Worm (Caenorhabditis elegans) whole organism, L3 larva: ENCODE results near the gene C44F1.1.

Experiments
- R02D3.7 ChIP-seq: fragments of 150-350 bp; optimal IDR thresholded peaks from 2 replicates; lab custom pipeline; 2014; ENCODE audit warnings: missing biosample characterization, missing genetic modification characterization
- ZK546.5 ChIP-seq: sonication (generic microtip); optimal IDR thresholded peaks from 2 replicates; lab custom pipeline; 2017; ENCODE audit warnings: missing biosample characterization, missing genetic modification characterization
- aly-2 ChIP-seq: fragments of 150-350 bp; optimal IDR thresholded peaks from 2 replicates; lab custom pipeline; 2014; ENCODE audit warnings: missing biosample characterization, missing genetic modification characterization
- ama-1 ChIP-seq: fragments of 150-350 bp; optimal IDR thresholded peaks from 2 replicates; lab custom pipeline; 2018
- ceh-16 ChIP-seq: sonication (generic microtip); optimal IDR thresholded peaks from 2 replicates; lab custom pipeline; 2017; ENCODE audit warnings: missing biosample characterization, missing genetic modification characterization
- ceh-82 ChIP-seq: fragments of 150-350 bp; optimal IDR thresholded peaks from 2 replicates; lab custom pipeline; 2014; ENCODE audit warnings: missing biosample characterization, missing genetic modification characterization
- ceh-9 ChIP-seq: sonication (generic microtip); optimal IDR thresholded peaks from 2 replicates; lab custom pipeline; 2018; ENCODE audit warnings: missing biosample characterization, missing genetic modification characterization
- daf-12 ChIP-seq: fragments of 150-350 bp; optimal IDR thresholded peaks from 2 replicates; lab custom pipeline; 2014; ENCODE audit warnings: missing biosample characterization, missing genetic modification reagents, missing genetic modification characterization
- egl-5 ChIP-seq: fragments of 150-350 bp; optimal IDR thresholded peaks from 2 replicates; lab custom pipeline; 2017; ENCODE audit warnings: missing biosample characterization, missing genetic modification reagents, missing genetic modification characterization, inconsistent platforms
- elt-2 ChIP-seq: sonication (generic microtip); optimal IDR thresholded peaks from 2 replicates; lab custom pipeline; 2016; ENCODE audit warnings: missing genetic modification reagents, mild to moderate bottlenecking, missing genetic modification characterization, missing compliant biosample characterization
- eor-1 ChIP-seq, 2 experiments: fragments of 150-350 bp; optimal IDR thresholded peaks; 2 replicates each; lab custom pipeline; 2014 to 2018; ENCODE audit warnings: missing biosample characterization in 2 of 2, missing genetic modification characterization in 2 of 2
- fkh-2 ChIP-seq: fragments of 150-350 bp; optimal IDR thresholded peaks from 2 replicates; lab custom pipeline; 2014; ENCODE audit warnings: missing biosample characterization, missing genetic modification reagents, missing genetic modification characterization
- fos-1 ChIP-seq: fragments of 150-350 bp; optimal IDR thresholded peaks from 2 replicates; lab custom pipeline; 2014; ENCODE audit warnings: missing biosample characterization, missing genetic modification characterization
- jun-1 ChIP-seq: fragments of 150-350 bp; optimal IDR thresholded peaks from 2 replicates; lab custom pipeline; 2014; ENCODE audit warnings: missing biosample characterization, missing genetic modification reagents, missing genetic modification characterization
- lin-15B ChIP-seq: fragments of 150-350 bp; optimal IDR thresholded peaks from 2 replicates; lab custom pipeline; 2014; ENCODE audit warnings: missing biosample characterization, missing genetic modification characterization
- lin-39 ChIP-seq: fragments of 150-350 bp; optimal IDR thresholded peaks from 2 replicates; lab custom pipeline; 2018; ENCODE audit warnings: missing biosample characterization, missing genetic modification reagents, missing genetic modification characterization
- mml-1 ChIP-seq: fragments of 150-350 bp; sonication (generic microtip); optimal IDR thresholded peaks from 3 replicates; lab custom pipeline; 2014; ENCODE audit warnings: missing biosample characterization, missing genetic modification characterization
- nfya-1 ChIP-seq: sonication (generic microtip); optimal IDR thresholded peaks from 2 replicates; lab custom pipeline; 2017; ENCODE audit warnings: missing genetic modification characterization, mild to moderate bottlenecking, missing compliant biosample characterization, antibody characterized with exemption, moderate library complexity; ENCODE audit not compliant: insufficient read depth
- nhr-11 ChIP-seq: fragments of 150-350 bp; optimal IDR thresholded peaks from 2 replicates; lab custom pipeline; 2014; ENCODE audit warnings: missing biosample characterization, missing genetic modification characterization
- nhr-25 ChIP-seq: sonication (generic microtip); optimal IDR thresholded peaks from 2 replicates; lab custom pipeline; 2017; ENCODE audit warnings: missing biosample characterization, missing genetic modification characterization
- nhr-28 ChIP-seq: fragments of 150-350 bp; optimal IDR thresholded peaks from 2 replicates; lab custom pipeline; 2014; ENCODE audit warnings: missing biosample characterization, missing genetic modification characterization
- nhr-43 ChIP-seq: sonication (generic microtip); optimal IDR thresholded peaks from 2 replicates; lab custom pipeline; 2016; ENCODE audit warnings: mild to moderate bottlenecking, missing genetic modification characterization, missing compliant biosample characterization; ENCODE audit not compliant: poor library complexity, severe bottlenecking
- nhr-67 ChIP-seq: fragments of 150-350 bp; optimal IDR thresholded peaks from 2 replicates; lab custom pipeline; 2014; ENCODE audit warnings: missing biosample characterization, missing genetic modification characterization
- nhr-76 ChIP-seq: fragments of 150-350 bp; sonication (generic microtip); optimal IDR thresholded peaks from 5 replicates; lab custom pipeline; 2014; ENCODE audit warnings: missing biosample characterization, missing genetic modification characterization
- nhr-77 ChIP-seq: fragments of 150-350 bp; optimal IDR thresholded peaks from 2 replicates; lab custom pipeline; 2014; ENCODE audit warnings: missing biosample characterization, missing genetic modification characterization
- pha-4 ChIP-seq: fragments of 150-350 bp; optimal IDR thresholded peaks from 2 replicates; lab custom pipeline; 2014; ENCODE audit warnings: missing biosample characterization, missing genetic modification reagents, missing genetic modification characterization
- pqm-1 ChIP-seq: fragments of 150-350 bp; optimal IDR thresholded peaks from 2 replicates; lab custom pipeline; 2017; ENCODE audit warnings: missing biosample characterization, missing genetic modification characterization, inconsistent platforms
- sea-2 ChIP-seq: fragments of 150-350 bp; sonication (generic microtip); optimal IDR thresholded peaks from 4 replicates; lab custom pipeline; 2014; ENCODE audit warnings: missing biosample characterization, missing genetic modification reagents, missing genetic modification characterization
- skn-1 ChIP-seq: fragments of 150-350 bp; optimal IDR thresholded peaks from 2 replicates; lab custom pipeline; 2014; ENCODE audit warnings: missing biosample characterization, missing genetic modification characterization
- snpc-4 ChIP-seq: fragments of 150-350 bp; optimal IDR thresholded peaks from 2 replicates; lab custom pipeline; 2014; ENCODE audit warnings: missing biosample characterization, missing genetic modification characterization
- tbx-2 ChIP-seq: sonication (generic microtip); optimal IDR thresholded peaks from 2 replicates; lab custom pipeline; 2016; ENCODE audit warnings: mild to moderate bottlenecking, missing genetic modification characterization, missing compliant biosample characterization
- unc-39 ChIP-seq: sonication (generic microtip); optimal IDR thresholded peaks from 4 replicates; lab custom pipeline; 2017; ENCODE audit warnings: missing biosample characterization, missing genetic modification characterization
- unc-62 ChIP-seq: fragments of 150-350 bp; sonication (generic microtip); optimal IDR thresholded peaks from 4 replicates; lab custom pipeline; 2014; ENCODE audit warnings: missing biosample characterization, missing genetic modification reagents, missing genetic modification characterization
- ztf-11 ChIP-seq: fragments of 150-350 bp; optimal IDR thresholded peaks from 2 replicates; lab custom pipeline; 2014; ENCODE audit warnings: missing biosample characterization, missing genetic modification characterization
- ztf-4 ChIP-seq: fragments of 150-350 bp; optimal IDR thresholded peaks from 2 replicates; lab custom pipeline; 2014; ENCODE audit warnings: missing biosample characterization, missing genetic modification characterization

The C44F1.1 gene

DNA sequence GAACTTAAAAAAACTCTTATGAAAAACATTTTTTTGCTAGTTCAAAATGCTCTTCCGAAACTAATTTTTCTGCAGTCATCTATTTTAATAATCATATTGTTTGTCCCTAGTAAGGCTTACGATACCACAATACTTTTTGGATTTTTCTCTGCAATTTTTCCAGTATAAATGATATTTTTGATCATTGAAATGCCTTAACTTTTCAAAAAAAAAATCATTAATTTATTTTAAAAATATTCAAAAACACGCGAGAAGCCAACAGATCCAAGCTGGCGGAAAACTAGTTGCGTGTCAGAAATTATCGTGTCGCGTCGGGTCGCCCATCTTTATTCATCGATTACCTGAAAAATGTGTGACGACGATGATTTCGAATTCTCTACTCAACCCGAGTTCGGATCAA is 2.8 kb upstream of the C44F1.1 start, which contains the start of gene gmeb-3:
Gene gmeb-3, plus strand, starts transcription at position 301 of the 400 bp plus-strand sequence.
- no peak for TF ChIP-seq egl-5 (tag; lab: Kevin White, UChicago)
- TF ChIP-seq nhr-25 (tag; lab: Kevin White, UChicago) = no peak
- TF ChIP-seq nhr-43 (tag; lab: Kevin White, UChicago) = no peak
- TF ChIP-seq ZK546.5 (tag; lab: Kevin White, UChicago) = no peak
- no peak for TF ChIP-seq ztf-11
- TF ChIP-seq skn-1 (tag; lab: Kevin White, UChicago) = no peak
- no peak for TF ChIP-seq jun-1 (tag; lab: Kevin White, UChicago)
- no peak for TF ChIP-seq ceh-82 (tag; lab: Kevin White, UChicago)
- no peak for TF ChIP-seq nhr-77 (tag; lab: Kevin White, UChicago)
- no peak for TF ChIP-seq nhr-28 (tag; lab: Kevin White, UChicago)

DNA sequence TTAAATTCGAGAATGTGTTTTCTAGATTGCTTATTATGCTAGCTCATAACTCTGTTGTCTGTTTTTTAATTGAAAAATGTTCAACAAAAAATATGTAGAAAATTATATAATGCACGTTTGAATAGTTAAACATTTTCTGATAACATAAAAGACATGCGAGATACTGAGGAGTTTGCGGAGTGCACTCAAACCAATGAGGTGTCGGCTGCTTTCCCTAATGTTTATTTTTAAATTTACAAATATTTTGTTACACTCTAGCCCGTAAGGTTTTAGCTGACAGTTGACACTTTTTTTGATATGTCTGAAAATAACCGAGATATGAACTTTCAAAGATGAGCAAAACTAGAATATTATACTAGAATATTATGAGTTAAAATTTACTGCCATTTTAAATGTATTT is 776 bp downstream of the C44F1.1 start:
- TF ChIP-seq snpc-4 = peak; percentile 34
- TF ChIP-seq eor-1 (tag; optimal IDR thresholded peaks at IDR 0.05; lab: Kevin White, UChicago) = no peak

DNA sequence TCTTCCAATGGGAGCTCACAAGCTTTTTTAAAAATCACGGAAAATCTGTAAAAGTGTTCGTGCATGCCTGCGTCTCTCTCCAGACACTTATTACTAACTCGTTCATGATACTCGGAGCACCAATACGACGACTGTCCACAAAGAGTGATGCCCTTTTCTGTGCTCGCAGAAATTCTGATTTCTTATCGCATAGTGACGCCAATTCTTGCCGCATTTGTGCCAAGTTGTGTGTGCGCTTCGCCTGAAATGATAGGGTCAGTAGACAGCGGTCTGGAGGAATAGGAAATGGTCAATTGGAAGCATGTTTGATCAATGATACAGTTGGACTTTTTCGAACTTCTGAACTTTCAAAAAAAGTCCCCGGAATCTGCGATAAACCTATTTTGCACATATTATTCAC is 1.3 kb downstream of the C44F1.1 start:
- peak; percentile 66 for TF ChIP-seq elt-2 (tag; lab: Kevin White, UChicago)
- no peak for TF ChIP-seq fos-1 (tag; lab: Kevin White, UChicago)
- TF ChIP-seq eor-1 (tag; optimal IDR thresholded peaks at IDR 0.05; lab: Kevin White, UChicago) = no peak
- no peak for TF ChIP-seq egl-5 (tag; lab: Kevin White, UChicago)
- TF ChIP-seq pqm-1 (tag; lab: Kevin White, UChicago) = peak; percentile 66
- no peak for TF ChIP-seq sea-2
- no peak for TF ChIP-seq skn-1 (tag; lab: Kevin White, UChicago)
- no peak for TF ChIP-seq nhr-67

DNA sequence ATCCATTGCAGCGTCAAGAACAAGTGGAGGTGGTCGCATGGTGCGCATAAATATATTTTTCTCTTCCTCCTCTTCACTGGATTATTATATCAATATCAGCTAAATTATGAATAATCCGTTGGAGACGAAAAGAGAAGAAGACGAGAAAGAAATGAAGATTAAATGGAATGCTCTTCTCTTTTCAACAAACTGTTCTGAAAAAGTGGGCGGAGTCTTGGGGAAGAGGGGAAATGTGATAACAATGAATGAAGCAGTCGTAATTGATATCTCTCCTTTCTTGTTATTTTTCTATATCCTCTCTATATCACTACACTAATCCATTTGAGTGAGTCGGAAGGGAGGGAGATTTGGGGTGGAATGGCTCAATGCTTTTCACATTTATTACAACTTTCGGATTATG is 6.0 kb downstream of the C44F1.1 start, which contains the start of gene arcp-1:
Gene arcp-1, minus strand, starts transcription at position 101 of the 400 bp plus-strand sequence.
- TF ChIP-seq ztf-4 (tag; lab: Kevin White, UChicago) (no peak), egl-5 (tag; lab: Kevin White, UChicago) (no peak)

DNA sequence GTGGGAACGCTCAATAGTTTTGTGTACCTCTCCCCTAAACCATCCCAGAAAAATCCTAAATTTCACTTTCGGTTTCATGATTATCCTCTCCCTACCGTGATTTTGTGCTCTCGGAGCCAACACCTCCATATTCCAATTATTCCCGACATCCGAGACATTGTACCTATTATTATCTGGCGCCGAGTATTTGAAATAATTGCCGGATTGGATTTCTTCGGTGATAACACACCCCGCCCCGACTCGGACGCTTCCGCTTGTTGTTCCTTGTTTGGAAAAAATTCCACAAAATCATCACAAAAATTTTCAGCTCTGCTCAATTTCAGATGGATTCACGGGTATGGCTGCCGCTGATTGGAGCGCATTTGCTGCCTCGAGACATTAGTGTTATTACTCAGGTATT is 20.2 kb downstream of the C44F1.1 start, which contains the start of gene lin-48:
Gene lin-48, plus strand, starts transcription at position 301 of the 400 bp plus-strand sequence.
- TF ChIP-seq lin-15B (tag; lab: Kevin White, UChicago) = no peak
- no peak for TF ChIP-seq ZK546.5 (tag; lab: Kevin White, UChicago)
- no peak for TF ChIP-seq ztf-11
- TF ChIP-seq R02D3.7 (tag; lab: Kevin White, UChicago) = no peak
- TF ChIP-seq pqm-1 (tag; lab: Kevin White, UChicago) = no peak
- no peak for TF ChIP-seq mml-1
- TF ChIP-seq nhr-77 (tag; lab: Kevin White, UChicago) = no peak
- TF ChIP-seq ceh-9 (tag; lab: Kevin White, UChicago) = no peak
- TF ChIP-seq fos-1 (tag; lab: Kevin White, UChicago) = no peak
- no peak for TF ChIP-seq nhr-11 (tag; lab: Kevin White, UChicago)
- TF ChIP-seq lin-39 (tag; lab: Kevin White, UChicago) = no peak
- TF ChIP-seq fkh-2 (tag; lab: Kevin White, UChicago) = no peak
- no peak for TF ChIP-seq unc-62 (GFP tag; lab: Kevin White, UChicago)
- no peak for TF ChIP-seq skn-1 (tag; lab: Kevin White, UChicago)
- no peak for TF ChIP-seq ceh-82 (tag; lab: Kevin White, UChicago)
- TF ChIP-seq ceh-16 (tag; lab: Kevin White, UChicago) = no peak
- TF ChIP-seq unc-39 = no peak
- no peak for TF ChIP-seq nhr-76 (tag; lab: Kevin White, UChicago)
- TF ChIP-seq nfya-1 = no peak

DNA sequence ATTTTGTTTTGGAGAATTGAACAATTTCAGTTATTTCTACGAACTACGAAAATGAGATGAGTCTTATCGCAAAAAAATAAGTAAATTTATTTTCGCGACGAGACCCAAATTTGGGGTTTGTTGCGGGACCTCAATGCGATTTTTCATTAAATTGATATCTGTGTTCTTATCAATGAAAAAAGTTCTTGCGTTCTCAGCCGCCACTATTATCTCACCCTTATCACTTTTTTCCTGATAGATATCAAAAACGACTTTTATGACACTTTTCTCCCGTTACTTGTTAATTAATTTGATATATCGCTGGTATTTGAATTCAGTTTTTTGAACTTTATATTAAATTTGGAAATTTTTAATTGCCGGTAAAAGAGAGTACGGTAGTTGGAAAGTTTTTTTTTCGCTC is 22.0 kb downstream of the C44F1.1 start:
- no peak for TF ChIP-seq ama-1 (lab: Kevin White, UChicago)
- no peak for TF ChIP-seq ztf-4 (tag; lab: Kevin White, UChicago)
- TF ChIP-seq nhr-25 (tag; lab: Kevin White, UChicago) = no peak
- no peak for TF ChIP-seq R02D3.7 (tag; lab: Kevin White, UChicago)
- TF ChIP-seq daf-12 (tag; lab: Kevin White, UChicago) = no peak
- TF ChIP-seq mml-1 = no peak
- no peak for TF ChIP-seq pha-4 (tag; lab: Kevin White, UChicago)
- TF ChIP-seq nhr-67 = no peak
- TF ChIP-seq aly-2 (tag; lab: Kevin White, UChicago) = no peak
- TF ChIP-seq ceh-9 (tag; lab: Kevin White, UChicago) = no peak
- no peak for TF ChIP-seq tbx-2 (tag; lab: Kevin White, UChicago)
- TF ChIP-seq nhr-28 (tag; lab: Kevin White, UChicago) = no peak
